Worm (Caenorhabditis elegans) whole organism, L4 larva: Measurements from ENCODE around the gene F14E5.8.

Experiments
- daf-12 ChIP-seq: fragments of 150-350 bp; optimal IDR thresholded peaks from 2 replicates; lab custom pipeline; 2014; ENCODE audit warnings: missing biosample characterization, missing genetic modification reagents, missing genetic modification characterization
- sdz-12 ChIP-seq: fragments of 200-800 bp; sonication (Bioruptor generic); optimal IDR thresholded peaks from 2 replicates; lab custom pipeline; 2018; ENCODE audit warnings: mild to moderate bottlenecking, missing genetic modification characterization, missing compliant biosample characterization

DNA sequence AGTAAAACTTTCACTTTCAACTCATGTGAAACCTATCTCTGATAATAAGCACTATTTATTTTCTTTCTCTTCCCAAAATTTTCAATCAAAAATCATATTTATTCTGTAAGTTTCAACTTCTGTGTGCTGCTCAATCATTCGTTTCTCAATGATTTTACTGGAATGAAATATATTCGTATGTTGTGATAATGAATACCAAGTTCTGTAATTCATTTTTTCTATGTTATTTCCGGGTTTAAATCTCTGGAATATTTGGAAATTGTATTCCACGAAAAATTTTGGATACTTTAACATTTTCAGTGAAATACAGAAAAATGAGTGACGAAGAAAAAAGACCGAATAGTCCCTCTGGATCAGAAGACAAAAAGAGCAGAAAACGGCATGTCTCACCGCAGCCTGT is 47.9 kb downstream of the F14E5.8 start, which contains the start of gene M05D6.2:
- TF ChIP-seq daf-12 (tag; lab: Kevin White, UChicago) (no peak), sdz-12 (GFP tag; lab: Kevin White, UChicago) (no peak)
